Fruit fly (Drosophila melanogaster) whole organism, pupa: ENCODE data around the gene Fpgs1.

Source experiments
- CG10348 ChIP-seq: fragments of 200-800 bp; sonication (Bioruptor generic); IDR thresholded peaks from 2 replicates; pipeline ENCODE4 v1.3.6; 2022; ENCODE audit warnings: missing biosample characterization, missing genetic modification characterization
- CG13204 ChIP-seq: fragments of 200-800 bp; sonication (Bioruptor generic); optimal IDR thresholded peaks from 2 replicates; lab custom pipeline; 2018; ENCODE audit warnings: missing biosample characterization, mild to moderate bottlenecking, missing genetic modification characterization, moderate library complexity
- CG14655 ChIP-seq: fragments of 200-800 bp; sonication (Bioruptor generic); optimal IDR thresholded peaks from 3 replicates; lab custom pipeline; 2017; ENCODE audit warnings: mild to moderate bottlenecking, missing biosample characterization, missing genetic modification reagents, missing genetic modification characterization
- CG15710 ChIP-seq: fragments of 200-800 bp; sonication (Bioruptor generic); optimal IDR thresholded peaks from 2 replicates; lab custom pipeline; 2018; ENCODE audit warnings: missing biosample characterization, mild to moderate bottlenecking, missing genetic modification characterization, moderate library complexity
- CG32121 ChIP-seq: fragments of 200-800 bp; sonication (Bioruptor generic); IDR thresholded peaks from 2 replicates; pipeline ENCODE4 v1.3.6; 2022; ENCODE audit warnings: missing biosample characterization, missing genetic modification characterization
- CG4496 ChIP-seq: fragments of 200-800 bp; sonication (Bioruptor generic); IDR thresholded peaks from 3 replicates; pipeline ENCODE4 v1.3.6; 2022; ENCODE audit warnings: missing biosample characterization, missing genetic modification characterization
- CG8301 ChIP-seq: fragments of 200-800 bp; sonication (Bioruptor generic); optimal IDR thresholded peaks from 2 replicates; lab custom pipeline; 2018; ENCODE audit warnings: missing biosample characterization, mild to moderate bottlenecking, missing genetic modification characterization
- EcR ChIP-seq: fragments of 200-800 bp; sonication (Bioruptor generic); optimal IDR thresholded peaks from 3 replicates; lab custom pipeline; 2019; ENCODE audit warnings: missing biosample characterization, missing genetic modification characterization, mild to moderate bottlenecking, moderate library complexity, missing genetic modification reagents
- Ets98B ChIP-seq: fragments of 200-800 bp; sonication (Bioruptor generic); IDR thresholded peaks from 2 replicates; pipeline ENCODE4 v1.3.6; 2022; ENCODE audit warnings: missing biosample characterization, missing genetic modification characterization
- Pif1A ChIP-seq: fragments of 200-800 bp; sonication (Bioruptor generic); optimal IDR thresholded peaks from 3 replicates; lab custom pipeline; 2016; ENCODE audit warnings: missing biosample characterization, missing genetic modification characterization
- Pif1B ChIP-seq: fragments of 200-800 bp; sonication (Bioruptor generic); optimal IDR thresholded peaks from 3 replicates; lab custom pipeline; 2016; ENCODE audit warnings: missing biosample characterization, missing genetic modification characterization
- fd96Ca ChIP-seq: fragments of 200-800 bp; sonication (Bioruptor generic); IDR thresholded peaks from 3 replicates; pipeline ENCODE4 v1.3.6; 2022; ENCODE audit warnings: missing biosample characterization, missing genetic modification characterization
- gl ChIP-seq: fragments of 200-800 bp; sonication (Bioruptor generic); optimal IDR thresholded peaks from 2 replicates; lab custom pipeline; 2018; ENCODE audit warnings: missing biosample characterization, mild to moderate bottlenecking, missing genetic modification characterization
- rn ChIP-seq: fragments of 200-800 bp; sonication (Bioruptor generic); IDR thresholded peaks from 2 replicates; pipeline ENCODE4 v1.3.6; 2022; ENCODE audit warnings: missing biosample characterization, missing genetic modification characterization

dm6 chrX:12663464-12663938, 51.8 kb downstream of the Fpgs1 start:
- no peak for TF ChIP-seq Pif1A (GFP tag; lab: Kevin White, UChicago)
- TF ChIP-seq EcR (GFP tag; lab: Kevin White, UChicago), result peak; percentile 79
- TF ChIP-seq fd96Ca (GFP tag; lab: Robert Waterston, UW), result 0 out of 3 replicates have a peak, but pooled peaks have one; percentile 5
- TF ChIP-seq Pif1B (GFP tag; lab: Kevin White, UChicago), result no peak
- no peak for TF ChIP-seq CG32121 (GFP tag; lab: Robert Waterston, UW)
- TF ChIP-seq rn (GFP tag; lab: Robert Waterston, UW), result no peak
- TF ChIP-seq gl (tag; lab: Kevin White, UChicago), result peak; percentile 28
- TF ChIP-seq CG4496 (GFP tag; lab: Robert Waterston, UW), result peak; percentile 23; the same call in 1 of the 3 replicates
- no peak for TF ChIP-seq CG10348
- TF ChIP-seq CG14655 (GFP tag; lab: Kevin White, UChicago), result no peak
- TF ChIP-seq Ets98B (GFP tag; lab: Robert Waterston, UW), result no peak
- TF ChIP-seq CG8301 (tag; lab: Kevin White, UChicago), result no peak
- TF ChIP-seq CG15710 (tag; lab: Kevin White, UChicago), result peak; percentile 16
- TF ChIP-seq CG13204 (GFP tag; lab: Kevin White, UChicago), result peak; percentile 72
